Fruit fly (Drosophila melanogaster) whole organism, prepupa: Measurements from ENCODE around the gene CG6345.

Experiments
- CG10631 ChIP-seq: fragments of 200-800 bp; sonication (Bioruptor generic); optimal IDR thresholded peaks from 2 replicates; lab custom pipeline; 2016; ENCODE audit warnings: missing biosample characterization, missing genetic modification characterization
- CG10669 ChIP-seq: fragments of 200-800 bp; sonication (Bioruptor generic); optimal IDR thresholded peaks from 3 replicates; lab custom pipeline; 2018; ENCODE audit warnings: missing biosample characterization, mild to moderate bottlenecking, missing genetic modification characterization, moderate library complexity
- CG11762 ChIP-seq: fragments of 200-800 bp; sonication (Bioruptor generic); optimal IDR thresholded peaks from 3 replicates; lab custom pipeline; 2016; ENCODE audit warnings: missing biosample characterization, missing genetic modification characterization; ENCODE audit not compliant: insufficient read depth
- CG11902 ChIP-seq: fragments of 200-800 bp; sonication (Bioruptor generic); optimal IDR thresholded peaks from 3 replicates; lab custom pipeline; 2016; ENCODE audit warnings: missing biosample characterization, missing genetic modification characterization
- CG1621 ChIP-seq: fragments of 200-800 bp; sonication (Bioruptor generic); optimal IDR thresholded peaks from 3 replicates; lab custom pipeline; 2018; ENCODE audit warnings: missing biosample characterization, mild to moderate bottlenecking, missing genetic modification characterization
- CG16779 ChIP-seq: fragments of 200-800 bp; sonication (Bioruptor generic); optimal IDR thresholded peaks from 3 replicates; lab custom pipeline; 2017; ENCODE audit warnings: missing biosample characterization, mild to moderate bottlenecking, missing genetic modification characterization
- CG3032 ChIP-seq: fragments of 200-800 bp; optimal IDR thresholded peaks from 2 replicates; lab custom pipeline; 2019; ENCODE audit warnings: missing biosample characterization, mild to moderate bottlenecking, missing genetic modification characterization, moderate library complexity
- CG31627 ChIP-seq: fragments of 200-800 bp; sonication (Bioruptor generic); optimal IDR thresholded peaks from 3 replicates; lab custom pipeline; 2016; ENCODE audit warnings: missing biosample characterization, missing genetic modification characterization
- CG32006 ChIP-seq: fragments of 200-800 bp; sonication (Bioruptor generic); optimal IDR thresholded peaks from 3 replicates; lab custom pipeline; 2017; ENCODE audit warnings: missing biosample characterization, mild to moderate bottlenecking, missing genetic modification characterization
- CG34406 ChIP-seq: fragments of 200-800 bp; sonication (Bioruptor generic); optimal IDR thresholded peaks from 3 replicates; lab custom pipeline; 2016; ENCODE audit warnings: missing biosample characterization, missing genetic modification characterization
- CG3919 ChIP-seq: fragments of 200-800 bp; sonication (Bioruptor generic); optimal IDR thresholded peaks from 3 replicates; lab custom pipeline; 2016; ENCODE audit warnings: missing biosample characterization, missing genetic modification characterization
- CG4318 ChIP-seq: fragments of 200-800 bp; sonication (Bioruptor generic); optimal IDR thresholded peaks from 3 replicates; lab custom pipeline; 2017; ENCODE audit warnings: missing biosample characterization, mild to moderate bottlenecking, missing genetic modification characterization
- CG6276 ChIP-seq: fragments of 200-800 bp; sonication (Bioruptor generic); optimal IDR thresholded peaks from 2 replicates; lab custom pipeline; 2017; ENCODE audit warnings: missing biosample characterization, mild to moderate bottlenecking, missing genetic modification characterization
- CG6792 ChIP-seq: fragments of 200-800 bp; sonication (Bioruptor generic); optimal IDR thresholded peaks from 3 replicates; lab custom pipeline; 2016; ENCODE audit warnings: missing biosample characterization, missing genetic modification characterization
- CG6808 ChIP-seq: fragments of 200-800 bp; sonication (Bioruptor generic); optimal IDR thresholded peaks from 3 replicates; lab custom pipeline; 2017; ENCODE audit warnings: missing biosample characterization, missing genetic modification characterization, mild to moderate bottlenecking, moderate library complexity, missing genetic modification reagents
- CG6854 ChIP-seq: fragments of 200-800 bp; sonication (Bioruptor generic); optimal IDR thresholded peaks from 2 replicates; lab custom pipeline; 2017; ENCODE audit warnings: missing biosample characterization, mild to moderate bottlenecking, missing genetic modification characterization
- CG7368 ChIP-seq: fragments of 200-800 bp; sonication (Bioruptor generic); optimal IDR thresholded peaks from 3 replicates; lab custom pipeline; 2016; ENCODE audit warnings: missing biosample characterization, missing genetic modification characterization
- CG8119 ChIP-seq: fragments of 200-800 bp; sonication (Bioruptor generic); IDR thresholded peaks from 3 replicates; pipeline ENCODE4 v1.3.6; 2022; ENCODE audit warnings: missing biosample characterization, missing genetic modification characterization
- CG8632 ChIP-seq: fragments of 200-800 bp; sonication (Bioruptor generic); optimal IDR thresholded peaks from 3 replicates; lab custom pipeline; 2016; ENCODE audit warnings: missing biosample characterization, missing genetic modification characterization
- Eip78C ChIP-seq: fragments of 200-800 bp; sonication (Bioruptor generic); peaks from one replicate; lab custom pipeline; 2016; ENCODE audit warnings: missing biosample characterization, missing genetic modification characterization
- Ets21C ChIP-seq: fragments of 200-800 bp; sonication (Bioruptor generic); optimal IDR thresholded peaks from 3 replicates; lab custom pipeline; 2016; ENCODE audit warnings: missing biosample characterization, missing genetic modification characterization
- Ets96B ChIP-seq: fragments of 200-800 bp; optimal IDR thresholded peaks from 2 replicates; lab custom pipeline; 2019; ENCODE audit warnings: missing biosample characterization, mild to moderate bottlenecking, missing genetic modification characterization, moderate library complexity
- Gug ChIP-seq: fragments of 200-800 bp; sonication (Bioruptor generic); IDR thresholded peaks from 2 replicates; pipeline ENCODE4 v1.3.6; 2022; ENCODE audit warnings: missing biosample characterization, missing genetic modification characterization
- Hr39 ChIP-seq: fragments of 200-800 bp; sonication (Bioruptor generic); optimal IDR thresholded peaks from 2 replicates; lab custom pipeline; 2016; ENCODE audit warnings: missing biosample characterization, missing genetic modification characterization
- Met ChIP-seq: fragments of 200-800 bp; sonication (Bioruptor generic); optimal IDR thresholded peaks from 3 replicates; lab custom pipeline; 2016; ENCODE audit warnings: missing biosample characterization, missing genetic modification characterization
- OdsH ChIP-seq: fragments of 200-800 bp; sonication (Bioruptor generic); optimal IDR thresholded peaks from 3 replicates; lab custom pipeline; 2016; ENCODE audit warnings: missing biosample characterization, missing genetic modification characterization
- Smox ChIP-seq: fragments of 200-800 bp; sonication (Bioruptor generic); optimal IDR thresholded peaks from 3 replicates; lab custom pipeline; 2016; ENCODE audit warnings: missing biosample characterization, missing genetic modification characterization
- Sox15 ChIP-seq: fragments of 200-800 bp; sonication (Bioruptor generic); optimal IDR thresholded peaks from 3 replicates; lab custom pipeline; 2016; ENCODE audit warnings: missing biosample characterization, missing genetic modification characterization
- achi ChIP-seq: fragments of 200-800 bp; sonication (Bioruptor generic); optimal IDR thresholded peaks from 3 replicates; lab custom pipeline; 2016; ENCODE audit warnings: missing biosample characterization, missing genetic modification characterization
- acj6 ChIP-seq: fragments of 200-800 bp; sonication (Bioruptor generic); optimal IDR thresholded peaks from 3 replicates; lab custom pipeline; 2016; ENCODE audit warnings: missing biosample characterization, missing genetic modification characterization
- cyc ChIP-seq: fragments of 200-800 bp; sonication (Bioruptor generic); optimal IDR thresholded peaks from 3 replicates; lab custom pipeline; 2016; ENCODE audit warnings: missing biosample characterization, missing genetic modification characterization
- dsx ChIP-seq: fragments of 200-800 bp; optimal IDR thresholded peaks from 3 replicates; lab custom pipeline; 2019; ENCODE audit warnings: missing biosample characterization, mild to moderate bottlenecking, missing genetic modification characterization, moderate library complexity; ENCODE audit not compliant: poor library complexity, severe bottlenecking
- esn ChIP-seq: fragments of 200-800 bp; sonication (Bioruptor generic); optimal IDR thresholded peaks from 2 replicates; lab custom pipeline; 2016; ENCODE audit warnings: missing biosample characterization, mild to moderate bottlenecking, missing genetic modification characterization, moderate library complexity
- fd59A ChIP-seq: fragments of 200-800 bp; sonication (Bioruptor generic); optimal IDR thresholded peaks from 2 replicates; lab custom pipeline; 2017; ENCODE audit warnings: missing biosample characterization, mild to moderate bottlenecking, missing genetic modification characterization, missing genetic modification reagents
- fd85E ChIP-seq: fragments of 200-800 bp; sonication (Bioruptor generic); optimal IDR thresholded peaks from 3 replicates; lab custom pipeline; 2016; ENCODE audit warnings: missing biosample characterization, missing genetic modification characterization
- fkh ChIP-seq: fragments of 200-800 bp; sonication (Bioruptor generic); optimal IDR thresholded peaks from 3 replicates; lab custom pipeline; 2017; ENCODE audit warnings: missing biosample characterization, mild to moderate bottlenecking, missing genetic modification characterization, moderate library complexity
- lz ChIP-seq: fragments of 200-800 bp; sonication (Bioruptor generic); optimal IDR thresholded peaks from 3 replicates; lab custom pipeline; 2016; ENCODE audit warnings: missing biosample characterization, missing genetic modification characterization
- net ChIP-seq: fragments of 200-800 bp; sonication (Bioruptor generic); optimal IDR thresholded peaks from 3 replicates; lab custom pipeline; 2016; ENCODE audit warnings: missing biosample characterization, missing genetic modification characterization
- pdm3 ChIP-seq: fragments of 200-800 bp; sonication (Bioruptor generic); optimal IDR thresholded peaks from 3 replicates; lab custom pipeline; 2016; ENCODE audit warnings: missing biosample characterization, missing genetic modification characterization
- salr ChIP-seq, 2 experiments: fragments of 200-800 bp; sonication (Bioruptor generic); optimal IDR thresholded peaks; 3 replicates each; lab custom pipeline; 2016 to 2018; ENCODE audit warnings: missing biosample characterization in 2 of 2, missing genetic modification characterization in 2 of 2, mild to moderate bottlenecking in 1 of 2
- spab ChIP-seq: fragments of 200-800 bp; sonication (Bioruptor generic); optimal IDR thresholded peaks from 2 replicates; lab custom pipeline; 2017; ENCODE audit warnings: missing biosample characterization, mild to moderate bottlenecking, missing genetic modification characterization, missing genetic modification reagents
- ss ChIP-seq, 2 experiments: fragments of 200-800 bp; sonication (Bioruptor generic); optimal IDR thresholded peaks; 2 replicates in 1 of 2; 3 replicates in 1 of 2; lab custom pipeline; 2017 to 2018; ENCODE audit warnings: mild to moderate bottlenecking in 2 of 2, missing biosample characterization in 2 of 2, missing genetic modification characterization in 2 of 2, moderate library complexity in 1 of 2
- svp ChIP-seq: fragments of 200-800 bp; sonication (Bioruptor generic); peaks from one replicate; lab custom pipeline; 2016; ENCODE audit warnings: missing biosample characterization, missing genetic modification characterization
- topi ChIP-seq: fragments of 200-800 bp; sonication (Bioruptor generic); optimal IDR thresholded peaks from 3 replicates; lab custom pipeline; 2016; ENCODE audit warnings: missing biosample characterization, missing genetic modification characterization
- vri ChIP-seq: fragments of 200-800 bp; sonication (Bioruptor generic); optimal IDR thresholded peaks from 3 replicates; lab custom pipeline; 2016; ENCODE audit warnings: missing biosample characterization, mild to moderate bottlenecking, missing genetic modification characterization

The CG6345 gene

DNA sequence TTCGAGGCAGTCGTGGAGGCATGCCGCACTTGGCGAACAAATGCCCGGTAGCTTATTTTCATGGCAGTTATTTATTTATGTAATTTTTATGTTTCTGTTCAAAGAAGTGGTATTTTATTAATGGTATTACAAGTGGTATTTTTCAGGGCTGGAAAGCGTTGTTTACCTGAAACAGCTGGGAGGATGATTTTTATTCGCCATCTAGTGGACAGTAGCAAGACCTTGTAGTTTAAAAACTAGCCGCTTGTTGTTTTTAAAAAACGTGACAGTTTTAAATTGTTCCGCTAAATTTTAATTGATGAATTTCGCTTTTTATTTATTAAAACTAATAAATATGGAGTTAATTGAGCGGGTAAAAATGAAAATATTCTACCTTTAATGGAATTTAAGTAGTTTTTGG, at the start of gene CG6345 (continued):
- TF ChIP-seq CG3919 (GFP tag; lab: Kevin White, UChicago) (peak; percentile 85), fkh (GFP tag; lab: Kevin White, UChicago) (peak; percentile 93), CG16779 (tag; lab: Kevin White, UChicago) (no peak), CG32006 (peak; percentile 51), salr (GFP tag; optimal IDR thresholded peaks at IDR 0.05; lab: Kevin White, UChicago) (peak in 1 of 2 experiments; percentile 48), Met (GFP tag; lab: Kevin White, UChicago) (no peak), acj6 (GFP tag; lab: Kevin White, UChicago) (peak; percentile 66), svp (GFP tag; lab: Kevin White, UChicago) (peak; percentile 78)

DNA sequence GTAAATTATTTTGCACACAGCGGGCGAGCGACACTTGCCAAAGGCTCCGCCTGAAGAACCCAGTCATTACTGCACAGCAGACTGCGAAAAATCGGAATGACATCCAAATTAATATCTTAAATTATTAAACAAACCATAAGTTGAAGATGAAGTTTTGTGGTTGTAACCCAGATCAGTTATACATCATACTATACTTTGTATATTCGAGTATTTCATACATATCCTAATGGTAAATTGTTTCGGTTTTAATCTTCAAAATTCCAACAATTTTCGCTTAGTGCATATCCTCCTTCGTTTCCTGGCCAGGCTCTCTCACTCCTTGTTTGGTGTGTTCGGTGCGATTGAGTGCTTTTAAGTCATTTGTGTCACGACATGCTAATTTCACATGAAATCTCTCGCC, 47.7 kb upstream of the CG6345 start:
- TF ChIP-seq CG4318 (GFP tag; lab: Kevin White, UChicago), result no peak
- peak; percentile 25 for TF ChIP-seq fd59A (GFP tag; lab: Kevin White, UChicago)
- no peak for TF ChIP-seq fd85E (GFP tag; lab: Kevin White, UChicago)
- no peak for TF ChIP-seq pdm3
- TF ChIP-seq CG31627 (GFP tag; lab: Kevin White, UChicago), result no peak
- TF ChIP-seq CG3032 (tag; lab: Kevin White, UChicago), result peak; percentile 46
- TF ChIP-seq Ets21C (GFP tag; lab: Kevin White, UChicago), result no peak
- no peak for TF ChIP-seq Gug
- TF ChIP-seq CG6276, result no peak
- TF ChIP-seq svp (GFP tag; lab: Kevin White, UChicago), result peak; percentile 65
- peak; percentile 15 for TF ChIP-seq achi
- TF ChIP-seq cyc (GFP tag; lab: Kevin White, UChicago), result peak; percentile 3
- peak; percentile 39 for TF ChIP-seq Met (GFP tag; lab: Kevin White, UChicago)
- no peak for TF ChIP-seq CG6792 (GFP tag; lab: Kevin White, UChicago)
- TF ChIP-seq CG3919 (GFP tag; lab: Kevin White, UChicago), result peak; percentile 19
- TF ChIP-seq CG7368 (GFP tag; lab: Kevin White, UChicago), result no peak
- TF ChIP-seq CG6854, result no peak
- no peak for TF ChIP-seq CG11762 (GFP tag; lab: Kevin White, UChicago)
- peak; percentile 6 for TF ChIP-seq acj6 (GFP tag; lab: Kevin White, UChicago)
- no peak for TF ChIP-seq CG32006
- peak; percentile 32 for TF ChIP-seq CG10631 (GFP tag; lab: Kevin White, UChicago)
- TF ChIP-seq dsx, result peak; percentile 22
- TF ChIP-seq lz (GFP tag; lab: Kevin White, UChicago), result peak; percentile 11
- no peak for TF ChIP-seq vri (GFP tag; lab: Kevin White, UChicago)
- peak; percentile 15 for TF ChIP-seq Smox (GFP tag; lab: Kevin White, UChicago)
- peak; percentile 2 to 56 for TF ChIP-seq ss (GFP tag; optimal IDR thresholded peaks at IDR 0.05; lab: Kevin White, UChicago)
- peak; percentile 66 for TF ChIP-seq Eip78C (GFP tag; lab: Kevin White, UChicago)
- TF ChIP-seq topi (GFP tag; lab: Kevin White, UChicago), result peak; percentile 22
- no peak for TF ChIP-seq net
- TF ChIP-seq esn (GFP tag; lab: Kevin White, UChicago), result peak; percentile 30
- peak; percentile 24 for TF ChIP-seq spab (GFP tag; lab: Kevin White, UChicago)
- peak; percentile 23 for TF ChIP-seq CG10669
- no peak for TF ChIP-seq OdsH (GFP tag; lab: Kevin White, UChicago)
- TF ChIP-seq CG1621 (tag; lab: Kevin White, UChicago), result peak; percentile 14
- peak; percentile 59 for TF ChIP-seq Ets96B
- peak; percentile 38 for TF ChIP-seq CG6808 (GFP tag; lab: Kevin White, UChicago)

DNA sequence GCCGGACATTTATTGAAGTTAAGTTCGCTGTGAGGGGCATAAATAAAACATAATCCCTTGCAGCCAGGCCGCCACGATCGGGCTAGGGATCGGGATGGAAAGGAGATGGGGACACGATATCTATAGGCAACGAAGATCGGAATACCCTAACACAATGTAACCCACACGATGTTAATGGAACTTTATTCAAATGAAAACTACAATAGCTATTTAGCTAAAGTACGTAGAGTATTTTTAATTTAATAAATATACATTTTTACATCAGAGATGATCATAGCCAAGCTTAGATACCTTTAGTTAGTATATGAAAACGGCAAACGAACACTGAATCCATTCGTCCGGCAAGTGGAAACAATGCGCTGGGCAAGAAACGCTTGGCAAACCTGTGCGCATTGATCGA, 39.1 kb upstream of the CG6345 start:
- peak; percentile 47 for TF ChIP-seq CG6792 (GFP tag; lab: Kevin White, UChicago)
- TF ChIP-seq OdsH (GFP tag; lab: Kevin White, UChicago), result peak; percentile 52
- peak; percentile 13 for TF ChIP-seq CG4318 (GFP tag; lab: Kevin White, UChicago)
- peak; percentile 77 for TF ChIP-seq Ets96B
- TF ChIP-seq CG3032 (tag; lab: Kevin White, UChicago), result peak; percentile 77
- peak; percentile 67 for TF ChIP-seq CG8119 (GFP tag; lab: Robert Waterston, UW)
- TF ChIP-seq Hr39, result no peak
- no peak for TF ChIP-seq CG6276
- TF ChIP-seq vri (GFP tag; lab: Kevin White, UChicago), result no peak
- peak; percentile 55 to 77 for TF ChIP-seq ss (GFP tag; optimal IDR thresholded peaks at IDR 0.05; lab: Kevin White, UChicago)
- no peak for TF ChIP-seq fkh (GFP tag; lab: Kevin White, UChicago)
- peak; percentile 63 for TF ChIP-seq achi
- peak; percentile 22 for TF ChIP-seq lz (GFP tag; lab: Kevin White, UChicago)
- TF ChIP-seq Sox15 (GFP tag; lab: Kevin White, UChicago), result no peak
- peak; percentile 54 for TF ChIP-seq CG34406 (GFP tag; lab: Kevin White, UChicago)
- no peak for TF ChIP-seq fd85E (GFP tag; lab: Kevin White, UChicago)
- TF ChIP-seq net, result no peak
- peak; percentile 68 for TF ChIP-seq CG3919 (GFP tag; lab: Kevin White, UChicago)
- peak; percentile 27 for TF ChIP-seq CG7368 (GFP tag; lab: Kevin White, UChicago)
- peak; percentile 68 for TF ChIP-seq dsx
- peak; percentile 63 for TF ChIP-seq CG6808 (GFP tag; lab: Kevin White, UChicago)
- TF ChIP-seq CG10631 (GFP tag; lab: Kevin White, UChicago), result peak; percentile 74
- peak; percentile 48 for TF ChIP-seq esn (GFP tag; lab: Kevin White, UChicago)
- peak; percentile 59 for TF ChIP-seq CG8632 (GFP tag; lab: Kevin White, UChicago)
- TF ChIP-seq CG11902 (GFP tag; lab: Kevin White, UChicago), result no peak
